Fruit fly (Drosophila melanogaster) whole organism, embryonic: Measurements from ENCODE around the gene CG5254.

ENCODE experiments used
- Antp ChIP-seq: fragments of 200-800 bp; sonication (Bioruptor generic); optimal IDR thresholded peaks from 3 replicates; lab custom pipeline; 2016; ENCODE audit warnings: missing biosample characterization, missing genetic modification characterization
- Blimp-1 ChIP-seq: fragments of 200-800 bp; sonication (Bioruptor generic); optimal IDR thresholded peaks from 3 replicates; lab custom pipeline; 2018; ENCODE audit warnings: missing biosample characterization, missing genetic modification characterization, mild to moderate bottlenecking, moderate library complexity, missing genetic modification reagents
- CG10267 ChIP-seq: fragments of 200-800 bp; sonication (Bioruptor generic); optimal IDR thresholded peaks from 2 replicates; lab custom pipeline; 2018; ENCODE audit warnings: missing biosample characterization, mild to moderate bottlenecking, missing genetic modification characterization, moderate library complexity
- CG10959 ChIP-seq: fragments of 200-800 bp; sonication (Bioruptor generic); IDR thresholded peaks from 2 replicates; pipeline ENCODE4 v1.3.6; 2022; ENCODE audit warnings: missing biosample characterization, missing genetic modification characterization
- CG11456 ChIP-seq: fragments of 200-800 bp; sonication (Bioruptor generic); IDR thresholded peaks from 3 replicates; pipeline ENCODE4 v1.3.6; 2022; ENCODE audit warnings: missing biosample characterization, missing genetic modification characterization
- CG13424 ChIP-seq: fragments of 200-800 bp; sonication (Bioruptor generic); optimal IDR thresholded peaks from 2 replicates; lab custom pipeline; 2019; ENCODE audit warnings: missing biosample characterization, mild to moderate bottlenecking, missing genetic modification characterization, moderate library complexity
- CG13775 ChIP-seq: fragments of 200-800 bp; sonication (Bioruptor generic); optimal IDR thresholded peaks from 3 replicates; lab custom pipeline; 2017; ENCODE audit warnings: missing biosample characterization, mild to moderate bottlenecking, missing genetic modification characterization
- CG14050 ChIP-seq: fragments of 200-800 bp; sonication (Bioruptor generic); IDR thresholded peaks from 3 replicates; pipeline ENCODE4 v1.3.6; 2022; ENCODE audit warnings: missing biosample characterization, missing genetic modification characterization
- CG1529 ChIP-seq: fragments of 200-800 bp; sonication (Bioruptor generic); optimal IDR thresholded peaks from 3 replicates; lab custom pipeline; 2018; ENCODE audit warnings: missing biosample characterization, missing genetic modification characterization
- CG15696 ChIP-seq: fragments of 200-800 bp; sonication (Bioruptor generic); optimal IDR thresholded peaks from 2 replicates; lab custom pipeline; 2019; ENCODE audit warnings: missing biosample characterization, mild to moderate bottlenecking, missing genetic modification characterization, moderate library complexity
- CG17802 ChIP-seq: fragments of 200-800 bp; sonication (Bioruptor generic); optimal IDR thresholded peaks from 2 replicates; lab custom pipeline; 2018; ENCODE audit warnings: missing biosample characterization, mild to moderate bottlenecking, missing genetic modification characterization, moderate library complexity
- CG18262 ChIP-seq: fragments of 200-800 bp; optimal IDR thresholded peaks from 3 replicates; lab custom pipeline; 2019; ENCODE audit warnings: missing biosample characterization, mild to moderate bottlenecking, missing genetic modification characterization, moderate library complexity
- CG30403 ChIP-seq: fragments of 200-800 bp; sonication (Bioruptor generic); optimal IDR thresholded peaks from 3 replicates; lab custom pipeline; 2016; ENCODE audit warnings: missing biosample characterization, missing genetic modification characterization
- CG32767 ChIP-seq: fragments of 200-800 bp; sonication (Bioruptor generic); IDR thresholded peaks from 2 replicates; pipeline ENCODE4 v1.3.6; 2022; ENCODE audit warnings: missing biosample characterization, missing genetic modification characterization
- CG4424 ChIP-seq: fragments of 200-800 bp; sonication (Bioruptor generic); optimal IDR thresholded peaks from 3 replicates; lab custom pipeline; 2016; ENCODE audit warnings: missing biosample characterization, missing genetic modification characterization
- CG4854 ChIP-seq: fragments of 200-800 bp; sonication (Bioruptor generic); optimal IDR thresholded peaks from 2 replicates; lab custom pipeline; 2016; ENCODE audit warnings: missing biosample characterization, missing genetic modification characterization, inconsistent platforms
- CG5953 ChIP-seq: fragments of 200-800 bp; sonication (Bioruptor generic); IDR thresholded peaks from 2 replicates; pipeline ENCODE4 v1.3.6; 2022; ENCODE audit warnings: missing biosample characterization, missing genetic modification characterization
- CG8290 ChIP-seq, 3 experiments: fragments of 200-800 bp; sonication (Bioruptor generic); optimal IDR thresholded peaks; 2 replicates each; lab custom pipeline; 2016 to 2019; ENCODE audit warnings: missing biosample characterization in 3 of 3, missing genetic modification characterization in 3 of 3, mild to moderate bottlenecking in 2 of 3, moderate library complexity in 1 of 3
- CHES-1-like ChIP-seq: fragments of 200-800 bp; sonication (Bioruptor generic); optimal IDR thresholded peaks from 2 replicates; lab custom pipeline; 2016; ENCODE audit warnings: missing biosample characterization, missing genetic modification characterization
- Chrac-16 ChIP-seq: fragments of 200-800 bp; sonication (Bioruptor generic); optimal IDR thresholded peaks from 3 replicates; lab custom pipeline; 2016; ENCODE audit warnings: missing biosample characterization, missing genetic modification characterization
- Gug ChIP-seq: fragments of 200-800 bp; sonication (Bioruptor generic); IDR thresholded peaks from 4 replicates; pipeline ENCODE4 v1.3.6; 2022; ENCODE audit warnings: missing biosample characterization, missing genetic modification characterization
- HLH3B ChIP-seq: fragments of 200-800 bp; sonication (Bioruptor generic); IDR thresholded peaks from 2 replicates; pipeline ENCODE4 v1.3.6; 2022; ENCODE audit warnings: missing biosample characterization, missing genetic modification characterization
- Hsf ChIP-seq: fragments of 200-800 bp; sonication (Bioruptor generic); optimal IDR thresholded peaks from 3 replicates; lab custom pipeline; 2016; ENCODE audit warnings: missing biosample characterization, missing genetic modification characterization
- Jarid2 ChIP-seq: fragments of 200-800 bp; sonication (Bioruptor generic); optimal IDR thresholded peaks from 3 replicates; lab custom pipeline; 2017; ENCODE audit warnings: mild to moderate bottlenecking, missing biosample characterization, missing genetic modification reagents, missing genetic modification characterization
- Kr ChIP-seq: fragments of 200-800 bp; sonication (Bioruptor generic); optimal IDR thresholded peaks from 2 replicates; lab custom pipeline; 2017; ENCODE audit warnings: missing biosample characterization, mild to moderate bottlenecking, missing genetic modification characterization
- Oli ChIP-seq: fragments of 200-800 bp; sonication (Bioruptor generic); optimal IDR thresholded peaks from 2 replicates; lab custom pipeline; 2018; ENCODE audit warnings: missing biosample characterization, mild to moderate bottlenecking, missing genetic modification characterization, moderate library complexity
- Pdp1 ChIP-seq, 2 experiments: fragments of 200-800 bp; sonication (Bioruptor generic); optimal IDR thresholded peaks; 3 replicates each; lab custom pipeline; 2016; ENCODE audit warnings: missing biosample characterization in 2 of 2, missing genetic modification characterization in 2 of 2, mild to moderate bottlenecking in 1 of 2, moderate library complexity in 1 of 2
- Trl ChIP-seq, 3 experiments: fragments of >200 bp in 2 of 3; fragments of 200-800 bp in 1 of 3; sonication (Bioruptor generic) in 1 of 3; optimal IDR thresholded peaks; 2 replicates in 1 of 3; 3 replicates in 2 of 3; lab custom pipeline; 2016 to 2017; ENCODE audit warnings: missing biosample characterization in 1 of 3, missing genetic modification characterization in 1 of 3
- YL-1 ChIP-seq: fragments of 200-800 bp; sonication (Bioruptor generic); optimal IDR thresholded peaks from 3 replicates; lab custom pipeline; 2017; ENCODE audit warnings: missing biosample characterization, mild to moderate bottlenecking, missing genetic modification characterization
- ara ChIP-seq: fragments of 200-800 bp; sonication (Bioruptor generic); IDR thresholded peaks from 2 replicates; pipeline ENCODE4 v1.3.6; 2022; ENCODE audit warnings: missing biosample characterization, missing genetic modification characterization
- bab2 ChIP-seq: fragments of 200-800 bp; sonication (Bioruptor generic); optimal IDR thresholded peaks from 2 replicates; lab custom pipeline; 2016; ENCODE audit warnings: missing biosample characterization, missing genetic modification characterization
- bcd ChIP-seq: fragments of 200-800 bp; sonication (Bioruptor generic); optimal IDR thresholded peaks from 2 replicates; lab custom pipeline; 2017; ENCODE audit warnings: missing biosample characterization, mild to moderate bottlenecking, missing genetic modification characterization
- chif ChIP-seq, 2 experiments: fragments of 200-800 bp; sonication (Bioruptor generic); optimal IDR thresholded peaks; 3 replicates each; lab custom pipeline; 2016; ENCODE audit warnings: missing biosample characterization in 2 of 2, missing genetic modification characterization in 2 of 2
- da ChIP-seq: fragments of 200-800 bp; sonication (Bioruptor generic); optimal IDR thresholded peaks from 2 replicates; lab custom pipeline; 2016; ENCODE audit warnings: missing biosample characterization, missing genetic modification characterization
- dpn ChIP-seq, 2 experiments: fragments of 200-800 bp; sonication (Bioruptor generic); optimal IDR thresholded peaks; 3 replicates each; lab custom pipeline; 2016; ENCODE audit warnings: missing biosample characterization in 2 of 2, missing genetic modification characterization in 2 of 2
- ems ChIP-seq: fragments of 200-800 bp; sonication (Bioruptor generic); optimal IDR thresholded peaks from 3 replicates; lab custom pipeline; 2016; ENCODE audit warnings: missing biosample characterization, missing genetic modification characterization
- fd96Cb ChIP-seq: fragments of 200-800 bp; sonication (Bioruptor generic); optimal IDR thresholded peaks from 2 replicates; lab custom pipeline; 2018; ENCODE audit warnings: missing biosample characterization, mild to moderate bottlenecking, missing genetic modification characterization, moderate library complexity
- ind ChIP-seq: fragments of 200-800 bp; sonication (Bioruptor generic); optimal IDR thresholded peaks from 3 replicates; lab custom pipeline; 2016; ENCODE audit warnings: missing biosample characterization, missing genetic modification characterization
- jing ChIP-seq: fragments of 200-800 bp; sonication (Bioruptor generic); optimal IDR thresholded peaks from 2 replicates; lab custom pipeline; 2018; ENCODE audit warnings: missing biosample characterization, mild to moderate bottlenecking, missing genetic modification characterization
- lola ChIP-seq, 3 experiments: fragments of >200 bp in 2 of 3; fragments of 200-800 bp in 1 of 3; sonication (Bioruptor generic) in 1 of 3; optimal IDR thresholded peaks; 2 replicates each; lab custom pipeline; 2017 to 2019; ENCODE audit warnings: missing biosample characterization in 3 of 3, missing genetic modification characterization in 3 of 3, mild to moderate bottlenecking in 1 of 3, moderate library complexity in 1 of 3
- nau ChIP-seq: fragments of 200-800 bp; sonication (Bioruptor generic); optimal IDR thresholded peaks from 3 replicates; lab custom pipeline; 2017; ENCODE audit warnings: missing biosample characterization, mild to moderate bottlenecking, missing genetic modification characterization, missing genetic modification reagents
- nom ChIP-seq: fragments of 200-800 bp; sonication (Bioruptor generic); optimal IDR thresholded peaks from 2 replicates; lab custom pipeline; 2017; ENCODE audit warnings: missing biosample characterization, missing genetic modification characterization, mild to moderate bottlenecking, moderate library complexity, missing genetic modification reagents
- otp ChIP-seq: fragments of 200-800 bp; sonication (Bioruptor generic); IDR thresholded peaks from 3 replicates; pipeline ENCODE4, ENCODE4 v1.3.6; 2022; ENCODE audit warnings: missing biosample characterization, missing genetic modification characterization
- peb ChIP-seq: fragments of 200-800 bp; sonication (Bioruptor generic); IDR thresholded peaks from 2 replicates; pipeline ENCODE4 v1.3.6; 2022; ENCODE audit warnings: missing biosample characterization, missing genetic modification characterization
- pho ChIP-seq: fragments of 200-800 bp; sonication (Bioruptor generic); optimal IDR thresholded peaks from 2 replicates; lab custom pipeline; 2016; ENCODE audit warnings: missing biosample characterization, missing genetic modification characterization
- slbo ChIP-seq: fragments of 200-800 bp; sonication (Bioruptor generic); IDR thresholded peaks from 2 replicates; pipeline ENCODE4 v1.3.6; 2022; ENCODE audit warnings: missing biosample characterization, missing genetic modification characterization
- sqz ChIP-seq: fragments of 200-800 bp; sonication (Bioruptor generic); optimal IDR thresholded peaks from 3 replicates; lab custom pipeline; 2018; ENCODE audit warnings: missing biosample characterization, mild to moderate bottlenecking, missing genetic modification characterization
- vvl ChIP-seq: fragments of 200-800 bp; sonication (Bioruptor generic); IDR thresholded peaks from 2 replicates; pipeline ENCODE4 v1.3.6; 2022; ENCODE audit warnings: missing biosample characterization, missing genetic modification characterization

The CG5254 gene

DNA sequence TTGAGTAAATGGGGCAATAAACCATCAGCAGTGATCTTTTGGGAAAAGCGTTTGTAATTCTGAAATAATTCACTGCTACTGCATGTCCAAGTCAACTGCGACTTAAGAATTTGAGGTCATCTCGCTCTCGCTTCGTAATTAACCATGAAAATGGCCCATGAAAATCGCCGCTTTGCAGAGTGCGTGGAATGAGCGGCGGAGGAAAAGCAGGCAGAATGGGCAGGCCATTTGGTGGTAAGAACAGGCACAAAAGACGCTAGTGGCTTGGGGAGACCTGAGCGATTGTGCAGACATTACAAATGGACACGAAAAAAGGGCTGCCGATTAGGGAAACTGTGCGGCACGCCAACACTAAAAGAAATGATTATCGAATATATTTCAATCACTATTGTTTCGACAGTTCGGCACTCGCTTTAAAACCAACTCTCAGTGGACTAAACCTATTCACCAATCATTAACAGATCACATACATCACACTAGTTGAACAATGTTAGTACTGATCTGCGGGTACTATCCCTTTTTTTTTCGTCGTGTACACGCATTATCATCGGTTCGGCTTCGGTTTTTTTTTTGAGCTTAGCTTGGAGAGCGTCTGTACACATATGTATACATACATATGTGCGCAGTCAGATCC lies 21.4 kb downstream of the CG5254 start (continued):
- TF ChIP-seq CG1529 (peak; percentile 9), slbo (GFP tag; lab: Robert Waterston, UW) (no peak), chif (GFP tag; optimal IDR thresholded peaks at IDR 0.05; lab: Kevin White, UChicago) (peak; percentile 1 to 58), CG14050 (GFP tag; lab: Robert Waterston, UW) (0 out of 3 replicates have a peak, but pooled peaks have one; percentile 35), bcd (GFP tag; lab: Kevin White, UChicago) (peak; percentile 18), CG13775 (GFP tag; lab: Kevin White, UChicago) (peak; percentile 4), Oli (tag; lab: Kevin White, UChicago) (peak; percentile 42), otp (GFP tag; lab: Robert Waterston, UW) (0 out of 3 replicates have a peak, but pooled peaks have one; percentile 49), CG11456 (GFP tag; lab: Robert Waterston, UW) (no peak), CG4854 (GFP tag; lab: Kevin White, UChicago) (no peak), bab2 (GFP tag; lab: Kevin White, UChicago) (peak; percentile 28), lola (GFP tag; optimal IDR thresholded peaks at IDR 0.05; lab: Kevin White, UChicago) (peak in 1 of 3 experiments; percentile 51), CG4424 (GFP tag; lab: Kevin White, UChicago) (peak; percentile 46), CG13424 (tag; lab: Kevin White, UChicago) (peak; percentile 14), YL-1 (GFP tag; lab: Kevin White, UChicago) (no peak), nom (GFP tag; lab: Kevin White, UChicago) (no peak), CG18262 (peak; percentile 46), CG8290 (GFP tag; optimal IDR thresholded peaks at IDR 0.05; lab: Kevin White, UChicago) (peak; percentile 19), CG8290 (tag; optimal IDR thresholded peaks at IDR 0.05; lab: Kevin White, UChicago) (peak in 1 of 2 experiments; percentile 28), HLH3B (GFP tag; lab: Robert Waterston, UW) (0 out of 2 replicates have a peak, but pooled peaks have one; percentile 35), da (GFP tag; lab: Kevin White, UChicago) (no peak), CG17802 (peak; percentile 2), vvl (GFP tag; lab: Robert Waterston, UW) (0 out of 2 replicates have a peak, but pooled peaks have one; percentile 22), CG32767 (GFP tag; lab: Robert Waterston, UW) (0 out of 2 replicates have a peak, but pooled peaks have one; percentile 22), jing (GFP tag; lab: Kevin White, UChicago) (peak; percentile 3), Kr (peak; percentile 2), Jarid2 (GFP tag; lab: Kevin White, UChicago) (peak; percentile 18), Chrac-16 (GFP tag; lab: Kevin White, UChicago) (peak; percentile 38), Trl (optimal IDR thresholded peaks at IDR 0.05; lab: Kevin White, UChicago) (no peak), Trl (GFP tag; optimal IDR thresholded peaks at IDR 0.05; lab: Kevin White, UChicago) (peak; percentile 23), ara (peak; percentile 59), fd96Cb (peak; percentile 41), Blimp-1 (GFP tag; lab: Kevin White, UChicago) (peak; percentile 56), nau (GFP tag; lab: Kevin White, UChicago) (no peak), CHES-1-like (GFP tag; lab: Kevin White, UChicago) (peak; percentile 2), CG15696 (tag; lab: Kevin White, UChicago) (peak; percentile 12), Hsf (peak; percentile 24), dpn (GFP tag; optimal IDR thresholded peaks at IDR 0.05; lab: Kevin White, UChicago) (peak; percentile 20 to 45), sqz (GFP tag; lab: Kevin White, UChicago) (peak; percentile 43), CG10959 (GFP tag; lab: Robert Waterston, UW) (peak; percentile 41; the same call in 1 of the 2 replicates), CG10267 (tag; lab: Kevin White, UChicago) (peak; percentile 48), Pdp1 (GFP tag; optimal IDR thresholded peaks at IDR 0.05; lab: Kevin White, UChicago) (peak; percentile 30), CG30403 (peak; percentile 31), CG5953 (GFP tag; lab: Robert Waterston, UW) (no peak), Antp (GFP tag; lab: Kevin White, UChicago) (peak; percentile 30), ind (GFP tag; lab: Kevin White, UChicago) (peak; percentile 33), ems (GFP tag; lab: Kevin White, UChicago) (peak; percentile 28), Gug (GFP tag; lab: Robert Waterston, UW) (0 out of 4 replicates have a peak, but pooled peaks have one; percentile 2), pho (GFP tag; lab: Kevin White, UChicago) (no peak), peb (GFP tag; lab: Robert Waterston, UW) (0 out of 2 replicates have a peak, but pooled peaks have one; percentile 20)
